Worm (Caenorhabditis elegans): ENCODE measurements around the gene mltn-1.
A peak's percentile ranks its signal among the peaks of the same experiment; 100 is the strongest.

DNA sequence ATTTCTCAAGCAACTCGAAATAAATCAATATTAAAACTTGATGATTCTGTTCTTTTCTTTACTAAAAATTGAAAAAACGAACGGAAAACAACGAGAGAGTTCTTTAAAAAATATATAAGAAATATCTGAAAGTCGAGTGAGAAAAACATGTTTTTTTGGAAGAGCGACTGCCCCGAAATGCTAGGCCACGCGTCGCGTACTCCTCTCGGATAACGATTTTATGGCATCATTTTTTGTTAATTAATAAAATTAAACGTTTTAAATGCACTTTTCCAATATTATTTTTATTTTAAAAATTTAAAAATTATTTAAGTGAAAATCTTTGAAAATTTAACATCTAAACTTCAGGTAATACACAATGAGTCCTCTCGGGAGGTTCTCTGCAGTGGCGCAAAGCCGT lies 27.9 kb downstream of the mltn-1 start, which contains the start of gene gfm-1:
- TF ChIP-seq med-1 (GFP tag; optimal IDR thresholded peaks at IDR 0.05; ENCODE audit: insufficient read depth) (no peak), klf-2 (GFP tag; conservative IDR thresholded peaks at IDR 0.05) (no peak), flt-1 (GFP tag; IDR thresholded peaks at IDR 0.05) (peak; percentile 67)

Data from whole organism, midembryonic.